Worm (Caenorhabditis elegans): Measurements from ENCODE around the gene F22B5.6.

- no peak for TF ChIP-seq ztf-23 (GFP tag; IDR thresholded peaks at IDR 0.05)
- TF ChIP-seq cog-1 (tag; optimal IDR thresholded peaks at IDR 0.05), result no peak
- no peak for TF ChIP-seq klf-2 (GFP tag; conservative IDR thresholded peaks at IDR 0.05)
- no peak for TF ChIP-seq med-1 (GFP tag; optimal IDR thresholded peaks at IDR 0.05; ENCODE audit: insufficient read depth)
Observed at ce11 chrII:8438791-8439287, 17.2 kb downstream of the F22B5.6 start, which contains the start of gene lips-10.

Measured in whole organism, midembryonic.